Fruit fly (Drosophila melanogaster): ENCODE measurements around the gene CG13737.

Gene CG13737

dm6 chr3L:13865484-13865883 is 13.3 kb upstream of the CG13737 start (continued):
- TF ChIP-seq nerfin-1 (tag; optimal IDR thresholded peaks at IDR 0.05) (no peak), CG17802 (tag; optimal IDR thresholded peaks at IDR 0.05) (peak; percentile 55), CG13296 (GFP tag; optimal IDR thresholded peaks at IDR 0.05) (peak; percentile 61), CG10274 (GFP tag; optimal IDR thresholded peaks at IDR 0.05) (peak; percentile 34), CG17328 (GFP tag; IDR thresholded peaks at IDR 0.05) (peak; percentile 61), CG17912 (GFP tag; optimal IDR thresholded peaks at IDR 0.05) (peak; percentile 86), unc-4 (GFP tag; IDR thresholded peaks at IDR 0.05; ENCODE audit: partially characterized antibody) (no peak), CHES-1-like (GFP tag; optimal IDR thresholded peaks at IDR 0.05) (peak; percentile 33), ap (GFP tag; IDR thresholded peaks at IDR 0.05) (no peak), CG9215 (GFP tag; IDR thresholded peaks at IDR 0.05) (no peak), CG17829 (tag; optimal IDR thresholded peaks at IDR 0.05) (peak; percentile 68), CG9876 (GFP tag; optimal IDR thresholded peaks at IDR 0.05) (no peak), emc (GFP tag; optimal IDR thresholded peaks at IDR 0.05) (no peak), crp (GFP tag; optimal IDR thresholded peaks at IDR 0.05) (no peak), CG18476 (GFP tag; optimal IDR thresholded peaks at IDR 0.05) (peak; percentile 23), CG17612 (GFP tag; IDR thresholded peaks at IDR 0.05) (no peak), CG12769 (tag; optimal IDR thresholded peaks at IDR 0.05) (peak; percentile 72), CG5180 (GFP tag; optimal IDR thresholded peaks at IDR 0.05) (peak; percentile 61), otp (GFP tag; IDR thresholded peaks at IDR 0.05) (peak; percentile 38; the same call in 1 of the 3 replicates), CG12236 (GFP tag; optimal IDR thresholded peaks at IDR 0.05) (peak; percentile 86), croc (GFP tag; conservative IDR thresholded peaks at IDR 0.05) (no peak), Atf3 (GFP tag; optimal IDR thresholded peaks at IDR 0.05) (peak; percentile 33), stwl (tag; optimal IDR thresholded peaks at IDR 0.05) (peak; percentile 58), CG18619 (GFP tag; optimal IDR thresholded peaks at IDR 0.05) (peak; percentile 59), sr (GFP tag; IDR thresholded peaks at IDR 0.05) (no peak), Hr51 (GFP tag; optimal IDR thresholded peaks at IDR 0.05) (peak in 1 of 2 experiments; percentile 45), zfh2 (GFP tag; optimal IDR thresholded peaks at IDR 0.05) (no peak), Oli (tag; optimal IDR thresholded peaks at IDR 0.05) (peak; percentile 48), CG18599 (GFP tag; optimal IDR thresholded peaks at IDR 0.05) (peak; percentile 58), run (tag; optimal IDR thresholded peaks at IDR 0.05) (peak; percentile 59), CG11093 (GFP tag; IDR thresholded peaks at IDR 0.05) (no peak), CG10979 (tag; optimal IDR thresholded peaks at IDR 0.05) (peak; percentile 71), row (GFP tag; IDR thresholded peaks at IDR 0.05) (no peak), gsb-n (tag; optimal IDR thresholded peaks at IDR 0.05) (peak; percentile 92), CG18011 (GFP tag; optimal IDR thresholded peaks at IDR 0.05) (peak; percentile 19), CG12391 (tag; optimal IDR thresholded peaks at IDR 0.05) (peak; percentile 67), Sry-β (GFP tag; optimal IDR thresholded peaks at IDR 0.05) (peak; percentile 70), ewg (GFP tag; optimal IDR thresholded peaks at IDR 0.05) (peak; percentile 61), C15 (GFP tag; IDR thresholded peaks at IDR 0.05) (no peak), sqz (GFP tag; optimal IDR thresholded peaks at IDR 0.05) (peak; percentile 77), CG17385 (GFP tag; optimal IDR thresholded peaks at IDR 0.05) (peak; percentile 49), schlank (tag; optimal IDR thresholded peaks at IDR 0.05) (peak; percentile 4), CG11723 (GFP tag; optimal IDR thresholded peaks at IDR 0.05) (peak; percentile 66), CG4730 (GFP tag; IDR thresholded peaks at IDR 0.05) (no peak), CG2875 (GFP tag; optimal IDR thresholded peaks at IDR 0.05) (peak; percentile 90), Lhr (GFP tag; optimal IDR thresholded peaks at IDR 0.05) (peak; percentile 82), CG6272 (GFP tag; IDR thresholded peaks at IDR 0.05) (no peak), lab (GFP tag; optimal IDR thresholded peaks at IDR 0.05) (peak; percentile 78), Bteb2 (GFP tag; optimal IDR thresholded peaks at IDR 0.05) (peak; percentile 24), Med (GFP tag) (peak; percentile 93)
